Worm (Caenorhabditis elegans) whole organism, L2 larva: Measurements from ENCODE around the gene rpb-9.

Experiments used
- elt-3 ChIP-seq: sonication (generic microtip); optimal IDR thresholded peaks from 2 replicates; lab custom pipeline; 2017; ENCODE audit warnings: missing biosample characterization, missing genetic modification characterization
- gmeb-1 ChIP-seq: fragments of 150-350 bp; optimal IDR thresholded peaks from 2 replicates; lab custom pipeline; 2014; ENCODE audit warnings: missing biosample characterization, missing genetic modification characterization
- lin-11 ChIP-seq: fragments of 150-350 bp; sonication (generic microtip); optimal IDR thresholded peaks from 2 replicates; lab custom pipeline; 2014; ENCODE audit warnings: missing biosample characterization, missing genetic modification characterization, inconsistent platforms, mixed read lengths
- mab-5 ChIP-seq: fragments of 150-350 bp; optimal IDR thresholded peaks from 2 replicates; lab custom pipeline; 2014; ENCODE audit warnings: missing biosample characterization, missing genetic modification characterization
- nhr-237 ChIP-seq: fragments of 150-350 bp; optimal IDR thresholded peaks from 2 replicates; lab custom pipeline; 2014; ENCODE audit warnings: missing biosample characterization, missing genetic modification characterization
- ztf-11 ChIP-seq: sonication (generic microtip); optimal IDR thresholded peaks from 2 replicates; lab custom pipeline; 2017; ENCODE audit warnings: missing biosample characterization, missing genetic modification characterization

- TF ChIP-seq nhr-237 (tag; lab: Kevin White, UChicago) (no peak), ztf-11 (tag; lab: Kevin White, UChicago) (no peak), mab-5 (tag; lab: Kevin White, UChicago) (no peak), lin-11 (no peak), gmeb-1 (tag; lab: Kevin White, UChicago) (no peak), elt-3 (tag; lab: Kevin White, UChicago) (no peak)
Measured at ce11 chrV:8055170-8055569, 43.0 kb upstream of the rpb-9 start.
